Worm (Caenorhabditis elegans) whole organism, young adult: ENCODE data around the gene cutl-15.
A peak's percentile ranks its signal among the peaks of the same experiment; 100 is the strongest.

Experiments used
- B0035.1 ChIP-seq: sonication (generic microtip); optimal IDR thresholded peaks from 2 replicates; lab custom pipeline; 2016; ENCODE audit warnings: missing genetic modification characterization, mild to moderate bottlenecking, missing compliant biosample characterization, missing genotype, missing genetic modification reagents
- F39B2.1 ChIP-seq: fragments of 200-800 bp; sonication (Bioruptor generic); IDR thresholded peaks from 2 replicates; pipeline ENCODE4 v1.3.6; 2022; ENCODE audit warnings: missing genetic modification reagents, missing genetic modification characterization, missing compliant biosample characterization
- F55B11.4 ChIP-seq: sonication (generic microtip); optimal IDR thresholded peaks from 2 replicates; lab custom pipeline; 2016; ENCODE audit warnings: missing compliant biosample characterization, missing genetic modification characterization, borderline replicate concordance; ENCODE audit not compliant: insufficient read depth
- F57A8.1 ChIP-seq: fragments of 200-800 bp; sonication (Bioruptor generic); optimal IDR thresholded peaks from 2 replicates; lab custom pipeline; 2018; ENCODE audit warnings: mild to moderate bottlenecking, missing genetic modification characterization, moderate library complexity, missing compliant biosample characterization
- K11D2.4 ChIP-seq: fragments of 200-800 bp; sonication (Bioruptor generic); IDR thresholded peaks from 2 replicates; pipeline ENCODE4 v1.3.6; 2022; ENCODE audit warnings: missing genetic modification reagents, missing genetic modification characterization, missing compliant biosample characterization
- Y56A3A.18 ChIP-seq: fragments of 200-800 bp; sonication (Bioruptor generic); IDR thresholded peaks from 2 replicates; pipeline ENCODE4 v1.3.6; 2022; ENCODE audit warnings: missing genetic modification reagents, missing genetic modification characterization, missing compliant biosample characterization
- Y79H2A.3 ChIP-seq: fragments of 200-800 bp; sonication (Bioruptor generic); conservative IDR thresholded peaks from 2 replicates; pipeline ENCODE4 v1.3.6; 2022; ENCODE audit warnings: missing genetic modification reagents, missing genetic modification characterization, missing compliant biosample characterization
- Y95B8A.8 ChIP-seq: fragments of 200-800 bp; sonication (Bioruptor generic); IDR thresholded peaks from 2 replicates; pipeline ENCODE4 v1.3.6; 2022; ENCODE audit warnings: missing genetic modification reagents, missing genetic modification characterization, missing compliant biosample characterization
- akir-1 ChIP-seq: fragments of 200-800 bp; sonication (Bioruptor generic); optimal IDR thresholded peaks from 2 replicates; lab custom pipeline; 2018; ENCODE audit warnings: mild to moderate bottlenecking, missing genetic modification characterization, moderate library complexity, missing compliant biosample characterization
- aptf-2 ChIP-seq: fragments of 200-800 bp; sonication (Bioruptor generic); conservative IDR thresholded peaks from 2 replicates; pipeline ENCODE4 v1.3.6; 2022; ENCODE audit warnings: missing genetic modification reagents, missing genetic modification characterization, missing compliant biosample characterization
- aptf-3 ChIP-seq: fragments of 200-800 bp; sonication (Bioruptor generic); IDR thresholded peaks from 2 replicates; pipeline ENCODE4 v1.3.6; 2022; ENCODE audit warnings: missing genetic modification characterization, missing compliant biosample characterization
- cebp-1 ChIP-seq, 2 experiments: fragments of 200-800 bp in 1 of 2; sonication (Bioruptor generic) in 1 of 2; sonication (generic microtip) in 1 of 2; IDR thresholded peaks in 1 of 2; optimal IDR thresholded peaks in 1 of 2; 2 replicates each; pipeline versions ENCODE4 v1.3.6 to Lab custom; 2017 to 2022; ENCODE audit warnings: missing compliant biosample characterization in 2 of 2, missing genetic modification characterization in 2 of 2, mild to moderate bottlenecking in 1 of 2, missing genetic modification reagents in 1 of 2, moderate library complexity in 1 of 2
- cebp-2 ChIP-seq: fragments of 200-800 bp; sonication (Bioruptor generic); IDR thresholded peaks from 2 replicates; pipeline ENCODE4 v1.3.6; 2022; ENCODE audit warnings: missing genetic modification characterization, missing compliant biosample characterization
- ceh-27 ChIP-seq: fragments of 200-800 bp; sonication (Bioruptor generic); optimal IDR thresholded peaks from 2 replicates; lab custom pipeline; 2018; ENCODE audit warnings: mild to moderate bottlenecking, missing genetic modification characterization, moderate library complexity, missing compliant biosample characterization
- die-1 ChIP-seq: sonication (generic microtip); optimal IDR thresholded peaks from 2 replicates; lab custom pipeline; 2016; ENCODE audit warnings: missing genotype, mild to moderate bottlenecking, missing genetic modification characterization, missing compliant biosample characterization
- efl-1 ChIP-seq: fragments of 150-350 bp; optimal IDR thresholded peaks from 2 replicates; lab custom pipeline; 2014; ENCODE audit warnings: missing biosample characterization, missing genetic modification reagents, missing genetic modification characterization
- hrde-1 ChIP-seq: sonication (generic microtip); optimal IDR thresholded peaks from 2 replicates; lab custom pipeline; 2016; ENCODE audit warnings: missing genetic modification characterization, mild to moderate bottlenecking, missing compliant biosample characterization, moderate library complexity, missing genotype, missing genetic modification reagents, borderline replicate concordance
- lag-1 ChIP-seq: fragments of 200-800 bp; sonication (Bioruptor generic); IDR thresholded peaks from 2 replicates; pipeline ENCODE4 v1.3.6; 2022; ENCODE audit warnings: missing genetic modification reagents, missing genetic modification characterization, missing compliant biosample characterization
- lin-35 ChIP-seq, 3 experiments: fragments of 150-350 bp in 2 of 3; sonication (generic microtip) in 1 of 3; optimal IDR thresholded peaks; 2 replicates each; lab custom pipeline; 2014 to 2018; ENCODE audit warnings: missing biosample characterization in 3 of 3, missing genetic modification characterization in 3 of 3, missing genetic modification reagents in 3 of 3
- lin-54 ChIP-seq: fragments of 200-800 bp; sonication (Bioruptor generic); optimal IDR thresholded peaks from 2 replicates; lab custom pipeline; 2018; ENCODE audit warnings: mild to moderate bottlenecking, missing genetic modification characterization, missing compliant biosample characterization
- lsy-27 ChIP-seq: sonication (generic microtip); optimal IDR thresholded peaks from 2 replicates; lab custom pipeline; 2017; ENCODE audit warnings: missing genetic modification characterization, mild to moderate bottlenecking, missing compliant biosample characterization, antibody characterized with exemption, missing genotype, borderline replicate concordance; ENCODE audit not compliant: insufficient read depth
- mes-4 ChIP-seq: sonication (generic microtip); optimal IDR thresholded peaks from 2 replicates; lab custom pipeline; 2016; ENCODE audit warnings: missing genotype, missing genetic modification characterization, missing compliant biosample characterization
- nfya-1 ChIP-seq: sonication (generic microtip); optimal IDR thresholded peaks from 2 replicates; lab custom pipeline; 2017; ENCODE audit warnings: antibody characterized with exemption, missing compliant biosample characterization, missing genetic modification characterization, borderline replicate concordance; ENCODE audit not compliant: insufficient read depth
- nhr-120 ChIP-seq: fragments of 200-800 bp; sonication (Bioruptor generic); IDR thresholded peaks from 2 replicates; pipeline ENCODE4 v1.3.6; 2022; ENCODE audit warnings: missing genetic modification characterization, missing compliant biosample characterization
- nhr-80 ChIP-seq: sonication (generic microtip); optimal IDR thresholded peaks from 2 replicates; lab custom pipeline; 2016; ENCODE audit warnings: missing genetic modification characterization, missing compliant biosample characterization
- pbrm-1 ChIP-seq: fragments of 200-800 bp; sonication (Bioruptor generic); IDR thresholded peaks from 2 replicates; pipeline ENCODE4 v1.3.6; 2022; ENCODE audit warnings: missing genetic modification reagents, missing genetic modification characterization, missing compliant biosample characterization
- pha-4 ChIP-seq: fragments of 150-350 bp; sonication (generic microtip); optimal IDR thresholded peaks from 2 replicates; lab custom pipeline; 2014; ENCODE audit warnings: missing biosample characterization, missing genetic modification reagents, missing genetic modification characterization
- snpc-1.3 ChIP-seq: sonication (generic microtip); optimal IDR thresholded peaks from 2 replicates; lab custom pipeline; 2017; ENCODE audit warnings: missing genetic modification characterization, mild to moderate bottlenecking, missing compliant biosample characterization, antibody characterized with exemption, moderate library complexity, missing genotype, missing genetic modification reagents; ENCODE audit not compliant: insufficient read depth
- tbp1 ChIP-seq: fragments of 200-800 bp; sonication (Bioruptor generic); optimal IDR thresholded peaks from 2 replicates; lab custom pipeline; 2018; ENCODE audit warnings: mild to moderate bottlenecking, missing genetic modification characterization, missing compliant biosample characterization
- xnd-1 ChIP-seq: sonication (generic microtip); optimal IDR thresholded peaks from 2 replicates; lab custom pipeline; 2016; ENCODE audit warnings: missing genotype, missing genetic modification reagents, missing genetic modification characterization, missing compliant biosample characterization
- ztf-3 ChIP-seq: fragments of 200-800 bp; sonication (Bioruptor generic); optimal IDR thresholded peaks from 2 replicates; lab custom pipeline; 2018; ENCODE audit warnings: mild to moderate bottlenecking, missing genetic modification characterization, missing compliant biosample characterization

cutl-15 gene

ce11 chrII:8916656-8917055 lies 30.8 kb downstream of the cutl-15 start (continued):
- no peak for TF ChIP-seq lin-54 (GFP tag; lab: Kevin White, UChicago)
- TF ChIP-seq hrde-1 (tag; lab: Kevin White, UChicago): no peak
- no peak for TF ChIP-seq akir-1 (GFP tag; lab: Kevin White, UChicago)
- TF ChIP-seq die-1 (tag; lab: Kevin White, UChicago): no peak
- no peak for TF ChIP-seq K11D2.4 (GFP tag; lab: Robert Waterston, UW)

ce11 chrII:8914654-8915053 lies 32.8 kb downstream of the cutl-15 start:
- TF ChIP-seq lag-1 (GFP tag; lab: Robert Waterston, UW) (no peak), nhr-80 (tag; lab: Kevin White, UChicago) (peak; percentile 49)

- no peak for TF ChIP-seq ztf-3 (GFP tag; lab: Kevin White, UChicago)
- no peak for TF ChIP-seq F55B11.4 (tag; lab: Kevin White, UChicago)
- no peak for TF ChIP-seq efl-1 (GFP tag; lab: Kevin White, UChicago)
- TF ChIP-seq B0035.1 (tag; lab: Kevin White, UChicago): no peak
- TF ChIP-seq K11D2.4 (GFP tag; lab: Robert Waterston, UW): no peak
- no peak for TF ChIP-seq hrde-1 (tag; lab: Kevin White, UChicago)
- TF ChIP-seq snpc-1.3 (tag; lab: Kevin White, UChicago): no peak
- no peak for TF ChIP-seq mes-4
- no peak for TF ChIP-seq lsy-27 (tag; lab: Kevin White, UChicago)
- TF ChIP-seq nfya-1: no peak
- no peak for TF ChIP-seq pha-4
- TF ChIP-seq aptf-3 (GFP tag; lab: Robert Waterston, UW): no peak
- no peak for TF ChIP-seq F57A8.1 (GFP tag; lab: Kevin White, UChicago)
- TF ChIP-seq ceh-27 (GFP tag; lab: Kevin White, UChicago): no peak
- TF ChIP-seq F39B2.1 (GFP tag; lab: Robert Waterston, UW): no peak
- no peak for TF ChIP-seq lin-35 (GFP tag; optimal IDR thresholded peaks at IDR 0.05; lab: Kevin White, UChicago)
- no peak for TF ChIP-seq cebp-1 (GFP tag; IDR thresholded peaks at IDR 0.05; lab: Robert Waterston, UW)
- TF ChIP-seq cebp-1 (tag; optimal IDR thresholded peaks at IDR 0.05; lab: Kevin White, UChicago): no peak
These were observed 34.9 kb downstream of the cutl-15 start for ce11 chrII:8912523-8913017.

- TF ChIP-seq Y79H2A.3 (GFP tag; lab: Robert Waterston, UW): no peak
- TF ChIP-seq Y95B8A.8 (GFP tag; lab: Robert Waterston, UW): no peak
- no peak for TF ChIP-seq aptf-2 (GFP tag; lab: Robert Waterston, UW)
- TF ChIP-seq tbp1 (GFP tag; lab: Kevin White, UChicago): no peak
- TF ChIP-seq Y56A3A.18: no peak
- no peak for TF ChIP-seq pbrm-1
- no peak for TF ChIP-seq nhr-120 (GFP tag; lab: Robert Waterston, UW)
- TF ChIP-seq F57A8.1 (GFP tag; lab: Kevin White, UChicago): no peak
- TF ChIP-seq F39B2.1 (GFP tag; lab: Robert Waterston, UW): no peak
- no peak for TF ChIP-seq xnd-1 (tag; lab: Kevin White, UChicago)
- no peak for TF ChIP-seq cebp-2
- TF ChIP-seq, all 124 proteins: peak for 0
These were observed 35.6 kb downstream of the cutl-15 start, which contains the start of gene B0457.4 for ce11 chrII:8911929-8912328. Gene B0457.4, minus strand, starts transcription at chrII:8912029.
